Worm (Caenorhabditis elegans) whole organism, early embryonic: ENCODE data around the gene C10G8.8.
"Not testable (repeated sequence)": the region's sequence is repeated elsewhere in the genome, so short reads cannot be mapped to it uniquely, and the experiment has no call there.

Source experiments
- F13C5.2 ChIP-seq: sonication (generic microtip); optimal IDR thresholded peaks from 2 replicates; lab custom pipeline; 2017; ENCODE audit warnings: mild to moderate bottlenecking, missing genetic modification characterization, inconsistent platforms, missing compliant biosample characterization
- aly-1 ChIP-seq: sonication (generic microtip); optimal IDR thresholded peaks from 2 replicates; lab custom pipeline; 2016; ENCODE audit warnings: missing genetic modification characterization, missing compliant biosample characterization
- ama-1 ChIP-seq: fragments of 150-350 bp; optimal IDR thresholded peaks from 2 replicates; lab custom pipeline; 2014
- ceh-13 ChIP-seq: fragments of 200-800 bp; sonication (Bioruptor generic); optimal IDR thresholded peaks from 2 replicates; lab custom pipeline; 2018; ENCODE audit warnings: mild to moderate bottlenecking, missing genetic modification characterization, missing compliant biosample characterization
- ceh-36 ChIP-seq: sonication (generic microtip); optimal IDR thresholded peaks from 2 replicates; lab custom pipeline; 2016; ENCODE audit warnings: missing genetic modification characterization, inconsistent platforms, missing compliant biosample characterization
- flt-1 ChIP-seq: fragments of 200-800 bp; sonication (Bioruptor generic); IDR thresholded peaks from 2 replicates; pipeline ENCODE4 v1.3.6; 2022; ENCODE audit warnings: missing genetic modification characterization, missing compliant biosample characterization
- hmbx-1 ChIP-seq: sonication (generic microtip); optimal IDR thresholded peaks from 2 replicates; lab custom pipeline; 2016; ENCODE audit warnings: mild to moderate bottlenecking, missing genetic modification characterization, missing compliant biosample characterization
- hmg-4 ChIP-seq: fragments of 200-800 bp; sonication (Bioruptor generic); optimal IDR thresholded peaks from 2 replicates; lab custom pipeline; 2018; ENCODE audit warnings: mild to moderate bottlenecking, missing genetic modification characterization, missing compliant biosample characterization
- hnd-1 ChIP-seq: sonication (generic microtip); optimal IDR thresholded peaks from 2 replicates; lab custom pipeline; 2016; ENCODE audit warnings: missing genetic modification characterization, missing compliant biosample characterization
- scrt-1 ChIP-seq: fragments of 200-800 bp; sonication (Bioruptor generic); IDR thresholded peaks from 2 replicates; pipeline ENCODE4 v1.3.6; 2022; ENCODE audit warnings: missing genetic modification characterization, missing compliant biosample characterization
- sea-1 ChIP-seq: fragments of 200-800 bp; sonication (Bioruptor generic); conservative IDR thresholded peaks from 2 replicates; pipeline ENCODE4 v1.3.6; 2022; ENCODE audit warnings: missing genetic modification characterization, missing compliant biosample characterization
- tbx-11 ChIP-seq: fragments of 200-800 bp; sonication (Bioruptor generic); IDR thresholded peaks from 2 replicates; pipeline ENCODE4 v1.3.6; 2022; ENCODE audit warnings: missing genetic modification characterization, missing compliant biosample characterization
- tbx-37 ChIP-seq: fragments of 200-800 bp; sonication (Bioruptor generic); conservative IDR thresholded peaks from 2 replicates; pipeline ENCODE4 v1.3.6; 2022; ENCODE audit warnings: missing genetic modification reagents, missing genetic modification characterization, missing compliant biosample characterization
- tra-4 ChIP-seq: sonication (generic microtip); optimal IDR thresholded peaks from 2 replicates; lab custom pipeline; 2017; ENCODE audit warnings: missing genetic modification characterization, missing compliant biosample characterization

DNA sequence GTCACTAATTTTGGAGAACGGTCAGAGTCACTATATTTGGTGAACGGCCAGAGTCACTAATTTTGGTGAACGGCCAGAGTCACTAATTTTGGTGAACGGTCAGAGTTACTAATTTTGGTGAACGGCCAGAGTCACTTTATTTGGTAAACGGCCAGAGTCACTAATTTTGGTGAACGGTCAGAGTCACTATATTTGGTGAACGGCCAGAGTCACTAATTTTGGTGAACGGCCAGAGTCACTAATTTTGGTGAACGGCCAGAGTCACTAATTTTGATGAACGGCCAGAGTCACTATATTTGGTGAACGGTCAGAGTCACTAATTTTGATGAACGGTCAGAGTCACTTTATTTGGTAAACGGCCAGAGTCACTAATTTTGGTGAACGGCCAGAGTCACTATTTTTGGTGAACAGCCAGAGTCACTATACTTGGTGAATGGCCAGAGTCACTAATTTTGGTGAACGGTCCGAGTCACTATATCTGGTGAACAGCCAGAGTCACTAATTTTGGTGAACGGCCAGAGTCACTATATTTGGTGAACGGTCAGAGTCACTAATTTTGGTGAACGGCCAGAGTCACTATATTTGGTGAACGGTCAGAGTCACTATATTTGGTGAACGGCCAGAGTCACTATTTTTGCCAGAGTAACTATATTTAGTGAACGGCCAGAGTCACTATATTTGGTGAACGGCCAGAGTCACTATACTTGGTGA is 43.8 kb downstream of the C10G8.8 start:
- TF ChIP-seq ama-1 (lab: Kevin White, UChicago); tbx-37; flt-1; tbx-11; hnd-1 (tag; lab: Kevin White, UChicago); F13C5.2 (tag; lab: Kevin White, UChicago); scrt-1 (GFP tag; lab: Robert Waterston, UW); sea-1; aly-1 (tag; lab: Kevin White, UChicago); hmbx-1 (tag; lab: Kevin White, UChicago): not testable (repeated sequence)
- TF ChIP-seq ceh-13 (peak; percentile 25), hmg-4 (GFP tag; lab: Kevin White, UChicago) (peak; percentile 74), tra-4 (tag; lab: Kevin White, UChicago) (peak; percentile 53), ceh-36 (tag; lab: Kevin White, UChicago) (peak; percentile 12)
